Fruit fly (Drosophila melanogaster) whole organism, embryonic: ENCODE measurements around the gene Rrp47.

ENCODE experiments used
- Blimp-1 ChIP-seq: fragments of 200-800 bp; sonication (Bioruptor generic); optimal IDR thresholded peaks from 3 replicates; lab custom pipeline; 2018; ENCODE audit warnings: missing biosample characterization, missing genetic modification characterization, mild to moderate bottlenecking, moderate library complexity, missing genetic modification reagents
- CG17186 ChIP-seq: fragments of 200-800 bp; sonication (Bioruptor generic); optimal IDR thresholded peaks from 3 replicates; lab custom pipeline; 2017; ENCODE audit warnings: missing biosample characterization, missing genetic modification reagents, missing genetic modification characterization

DNA sequence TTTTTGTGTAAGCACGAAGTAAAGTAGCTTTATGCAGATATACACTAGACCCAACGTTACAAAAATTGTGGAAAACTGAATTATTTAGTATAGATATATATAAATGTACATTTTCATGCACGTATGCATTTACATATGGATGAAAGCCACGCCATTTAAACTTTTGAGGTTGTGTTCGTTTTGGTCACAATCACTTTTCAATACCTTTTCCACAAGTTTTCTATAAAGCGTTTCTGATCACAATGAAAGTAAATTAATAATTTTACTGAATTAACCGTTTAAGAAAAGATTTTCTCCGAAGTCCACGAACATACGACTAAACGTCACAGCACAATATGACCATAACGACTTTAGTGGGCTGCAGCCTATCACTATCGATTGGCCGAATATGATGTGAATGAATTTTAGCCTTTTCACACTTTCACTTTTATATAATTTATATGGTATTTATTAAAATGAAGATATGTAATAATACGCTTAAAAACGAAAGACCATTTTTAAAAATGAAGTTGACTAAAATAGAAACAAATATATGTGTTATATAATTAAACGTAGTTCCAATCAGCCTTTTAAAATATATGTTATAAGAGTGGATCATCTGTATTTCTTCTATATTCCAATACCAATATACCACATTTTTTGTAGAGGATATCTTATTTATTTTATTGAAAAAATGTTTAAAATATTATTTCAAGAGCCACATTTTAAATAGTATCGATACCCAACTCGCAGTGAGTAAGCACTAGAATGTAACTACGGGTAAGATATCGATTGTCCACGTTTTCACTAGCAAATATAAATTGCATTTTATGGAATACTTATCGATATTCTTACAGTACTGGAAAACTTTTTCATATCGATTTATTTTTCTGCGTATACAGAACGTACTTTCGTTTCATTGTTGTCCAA is 47.2 kb downstream of the Rrp47 start, which contains the start of the genes CG46312, eIF5 and exd:
- TF ChIP-seq CG17186 (GFP tag; lab: Kevin White, UChicago) (no peak), Blimp-1 (no peak)
